Worm (Caenorhabditis elegans) whole organism, L4 larva: ENCODE measurements around the gene F31E8.5.

Experiments used
- F49E8.2 ChIP-seq: sonication (generic microtip); optimal IDR thresholded peaks from 2 replicates; lab custom pipeline; 2016; ENCODE audit warnings: missing compliant biosample characterization, mild to moderate bottlenecking, missing genetic modification characterization, borderline replicate concordance
- egl-43 ChIP-seq: fragments of 200-800 bp; sonication (Bioruptor generic); IDR thresholded peaks from 2 replicates; pipeline ENCODE4 v1.3.6; 2022; ENCODE audit warnings: missing genetic modification reagents, missing genetic modification characterization, missing compliant biosample characterization
- fkh-10 ChIP-seq: fragments of 150-350 bp; optimal IDR thresholded peaks from 2 replicates; lab custom pipeline; 2014; ENCODE audit warnings: missing biosample characterization, missing genetic modification reagents, missing genetic modification characterization
- hmg-1.1 ChIP-seq: fragments of 200-800 bp; sonication (Bioruptor generic); IDR thresholded peaks from 2 replicates; pipeline ENCODE4 v1.3.6; 2022; ENCODE audit warnings: missing genetic modification reagents, missing genetic modification characterization, missing compliant biosample characterization
- jun-1 ChIP-seq: fragments of 150-350 bp; optimal IDR thresholded peaks from 2 replicates; lab custom pipeline; 2014; ENCODE audit warnings: missing biosample characterization, missing genetic modification reagents, missing genetic modification characterization
- lin-39 ChIP-seq: fragments of 150-350 bp; optimal IDR thresholded peaks from 2 replicates; lab custom pipeline; 2014; ENCODE audit warnings: missing biosample characterization, missing genetic modification reagents, missing genetic modification characterization
- lir-3 ChIP-seq: sonication (generic microtip); optimal IDR thresholded peaks from 2 replicates; lab custom pipeline; 2016; ENCODE audit warnings: mild to moderate bottlenecking, missing genetic modification characterization, missing compliant biosample characterization
- nhr-41 ChIP-seq: fragments of 200-800 bp; sonication (Bioruptor generic); IDR thresholded peaks from 2 replicates; pipeline ENCODE4 v1.3.6; 2022; ENCODE audit warnings: missing genetic modification reagents, missing genetic modification characterization, missing compliant biosample characterization
- nhr-76 ChIP-seq: fragments of 150-350 bp; optimal IDR thresholded peaks from 2 replicates; lab custom pipeline; 2014; ENCODE audit warnings: missing biosample characterization, missing genetic modification characterization
- snpc-4 ChIP-seq: fragments of 150-350 bp; optimal IDR thresholded peaks from 2 replicates; lab custom pipeline; 2014; ENCODE audit warnings: missing biosample characterization, missing genetic modification characterization
- unc-130 ChIP-seq: sonication (generic microtip); optimal IDR thresholded peaks from 2 replicates; lab custom pipeline; 2016; ENCODE audit warnings: missing genetic modification reagents, missing genetic modification characterization, missing compliant biosample characterization
- zag-1 ChIP-seq: fragments of 150-350 bp; optimal IDR thresholded peaks from 2 replicates; lab custom pipeline; 2014; ENCODE audit warnings: missing biosample characterization, missing genetic modification characterization

DNA sequence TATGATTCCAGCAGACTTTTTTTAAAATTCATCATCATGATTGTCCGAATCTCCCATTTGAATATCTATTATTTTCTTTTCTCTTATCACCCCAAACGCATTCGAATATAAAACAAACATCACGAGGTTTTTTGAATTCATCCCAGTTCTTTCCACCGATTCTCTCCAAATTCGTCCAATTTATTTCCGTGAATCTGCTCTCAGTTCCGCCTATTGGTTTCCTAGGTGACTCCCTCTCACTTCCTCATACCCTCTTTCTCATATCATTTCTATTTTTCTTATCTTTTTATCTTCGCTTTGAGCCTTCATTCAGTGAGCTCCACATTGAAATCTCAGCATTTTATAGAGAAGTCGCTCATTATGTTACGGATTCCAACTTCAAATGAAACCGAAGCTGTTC lies 28.0 kb downstream of the F31E8.5 start, which contains the start of gene T13C2.7:
- no peak for TF ChIP-seq nhr-76 (tag; lab: Kevin White, UChicago)
- TF ChIP-seq lir-3 (tag; lab: Kevin White, UChicago): no peak
- no peak for TF ChIP-seq egl-43 (GFP tag; lab: Robert Waterston, UW)
- no peak for TF ChIP-seq snpc-4 (tag; lab: Kevin White, UChicago)
- TF ChIP-seq F49E8.2 (tag; lab: Kevin White, UChicago): no peak
- no peak for TF ChIP-seq hmg-1.1 (GFP tag; lab: Robert Waterston, UW)
- no peak for TF ChIP-seq jun-1 (tag; lab: Kevin White, UChicago)
- no peak for TF ChIP-seq nhr-41 (GFP tag; lab: Robert Waterston, UW)
- no peak for TF ChIP-seq unc-130 (GFP tag; lab: Kevin White, UChicago)
- TF ChIP-seq zag-1 (tag; lab: Kevin White, UChicago): no peak
- no peak for TF ChIP-seq fkh-10 (GFP tag; lab: Kevin White, UChicago)
- no peak for TF ChIP-seq lin-39 (tag; lab: Kevin White, UChicago)
